Fruit fly (Drosophila melanogaster) whole organism, wandering third instar larva: ENCODE results near the gene Ifrd1.

Source experiments
- CG32264 ChIP-seq: fragments of 200-800 bp; sonication (Bioruptor generic); optimal IDR thresholded peaks from 2 replicates; lab custom pipeline; 2016; ENCODE audit warnings: missing biosample characterization, missing genetic modification characterization
- CG9705 ChIP-seq: fragments of 200-800 bp; sonication (Bioruptor generic); optimal IDR thresholded peaks from 2 replicates; lab custom pipeline; 2018; ENCODE audit warnings: missing biosample characterization, mild to moderate bottlenecking, missing genetic modification characterization
- CrebA ChIP-seq: fragments of 200-800 bp; sonication (Bioruptor generic); optimal IDR thresholded peaks from 2 replicates; lab custom pipeline; 2016; ENCODE audit warnings: missing biosample characterization, mild to moderate bottlenecking, missing genetic modification characterization, borderline replicate concordance
- Dfd ChIP-seq: fragments of >200 bp; optimal IDR thresholded peaks from 2 replicates; lab custom pipeline; 2017; ENCODE audit warnings: missing biosample characterization, missing genetic modification characterization
- Dif ChIP-seq: fragments of 200-275, 200-300 bp; sonication (Bioruptor generic); optimal IDR thresholded peaks from 2 replicates; lab custom pipeline; 2018; ENCODE audit warnings: missing biosample characterization, missing genetic modification characterization; ENCODE audit not compliant: partially characterized antibody
- GATAd ChIP-seq: sonication (Bioruptor generic); optimal IDR thresholded peaks from 2 replicates; lab custom pipeline; 2016; ENCODE audit warnings: missing biosample characterization, missing genetic modification characterization
- Hnf4 ChIP-seq: fragments of 200-800 bp; sonication (Bioruptor generic); optimal IDR thresholded peaks from 2 replicates; lab custom pipeline; 2016; ENCODE audit warnings: missing biosample characterization, mild to moderate bottlenecking, missing genetic modification characterization
- Hr78 ChIP-seq: fragments of >200 bp; optimal IDR thresholded peaks from 2 replicates; lab custom pipeline; 2017; ENCODE audit warnings: missing biosample characterization, missing genetic modification characterization
- Hr83 ChIP-seq: fragments of 200-300 bp; sonication (Bioruptor generic); optimal IDR thresholded peaks from 2 replicates; lab custom pipeline; 2016; ENCODE audit warnings: missing biosample characterization, mild to moderate bottlenecking, missing genetic modification characterization, moderate library complexity; ENCODE audit not compliant: poor library complexity, severe bottlenecking
- Jra ChIP-seq: sonication (Bioruptor generic); optimal IDR thresholded peaks from 2 replicates; lab custom pipeline; 2016; ENCODE audit warnings: missing biosample characterization, missing genetic modification characterization
- N ChIP-seq: fragments of >200 bp; optimal IDR thresholded peaks from 2 replicates; lab custom pipeline; 2018; ENCODE audit warnings: missing biosample characterization, missing external identifiers, missing genetic modification characterization
- OdsH ChIP-seq: fragments of 200-800 bp; sonication (Bioruptor generic); optimal IDR thresholded peaks from 2 replicates; lab custom pipeline; 2016; ENCODE audit warnings: missing biosample characterization, mild to moderate bottlenecking, missing genetic modification characterization
- Rel ChIP-seq, 2 experiments: fragments of 200-800 bp; sonication (Bioruptor generic) in 1 of 2; optimal IDR thresholded peaks; 2 replicates in 1 of 2; 3 replicates in 1 of 2; lab custom pipeline; 2016 to 2019; ENCODE audit warnings: mild to moderate bottlenecking in 2 of 2, missing biosample characterization in 2 of 2, missing genetic modification characterization in 2 of 2, moderate library complexity in 1 of 2
- Sp1 ChIP-seq: fragments of 200-800 bp; sonication (Bioruptor generic); optimal IDR thresholded peaks from 3 replicates; lab custom pipeline; 2019; ENCODE audit warnings: missing biosample characterization, mild to moderate bottlenecking, missing genetic modification characterization, moderate library complexity
- Vsx2 ChIP-seq: fragments of 200-300, 225-300 bp; sonication (Bioruptor generic); optimal IDR thresholded peaks from 2 replicates; lab custom pipeline; 2018; ENCODE audit warnings: missing biosample characterization, missing genetic modification characterization; ENCODE audit not compliant: partially characterized antibody
- br ChIP-seq: fragments of 200-800 bp; sonication (Bioruptor generic); optimal IDR thresholded peaks from 2 replicates; lab custom pipeline; 2016; ENCODE audit warnings: missing biosample characterization, missing genetic modification characterization
- brk ChIP-seq: fragments of 200-800 bp; sonication (Bioruptor generic); optimal IDR thresholded peaks from 2 replicates; lab custom pipeline; 2016; ENCODE audit warnings: missing biosample characterization, mild to moderate bottlenecking, missing genetic modification characterization
- dmrt93B ChIP-seq: fragments of 200-800 bp; sonication (Bioruptor generic); optimal IDR thresholded peaks from 2 replicates; lab custom pipeline; 2018; ENCODE audit warnings: missing biosample characterization, mild to moderate bottlenecking, missing genetic modification characterization
- dsf ChIP-seq: sonication (Bioruptor generic); optimal IDR thresholded peaks from 2 replicates; lab custom pipeline; 2016; ENCODE audit warnings: missing biosample characterization, missing genetic modification characterization, borderline replicate concordance
- ey ChIP-seq: fragments of 200-800 bp; sonication (Bioruptor generic); optimal IDR thresholded peaks from 2 replicates; lab custom pipeline; 2016; ENCODE audit warnings: missing biosample characterization, missing genetic modification characterization
- foxo ChIP-seq, 2 experiments: fragments of 200-800 bp; sonication (Bioruptor generic); optimal IDR thresholded peaks; 2 replicates in 1 of 2; 3 replicates in 1 of 2; lab custom pipeline; 2016 to 2017; ENCODE audit warnings: missing biosample characterization in 2 of 2, missing genetic modification characterization in 2 of 2
- fru ChIP-seq: fragments of 200-800 bp; sonication (Bioruptor generic); optimal IDR thresholded peaks from 3 replicates; lab custom pipeline; 2016; ENCODE audit warnings: missing biosample characterization, mild to moderate bottlenecking, missing genetic modification characterization
- h ChIP-seq: fragments of 200-800 bp; sonication (Bioruptor generic); optimal IDR thresholded peaks from 3 replicates; lab custom pipeline; 2016; ENCODE audit warnings: missing biosample characterization, mild to moderate bottlenecking, missing genetic modification characterization
- lola ChIP-seq: fragments of >200 bp; optimal IDR thresholded peaks from 2 replicates; lab custom pipeline; 2017; ENCODE audit warnings: missing biosample characterization, missing genetic modification characterization
- pan ChIP-seq: fragments of >200 bp; optimal IDR thresholded peaks from 2 replicates; lab custom pipeline; 2017
- psq ChIP-seq: fragments of 200-800 bp; sonication (Bioruptor generic); optimal IDR thresholded peaks from 3 replicates; lab custom pipeline; 2017; ENCODE audit warnings: missing biosample characterization, mild to moderate bottlenecking, missing genetic modification characterization, moderate library complexity
- rgr ChIP-seq: fragments of 200-800 bp; sonication (Bioruptor generic); optimal IDR thresholded peaks from 3 replicates; lab custom pipeline; 2016; ENCODE audit warnings: missing biosample characterization, mild to moderate bottlenecking, missing genetic modification characterization
- sage ChIP-seq: fragments of 200-800 bp; sonication (Bioruptor generic); optimal IDR thresholded peaks from 2 replicates; lab custom pipeline; 2016; ENCODE audit warnings: missing biosample characterization, mild to moderate bottlenecking, missing genetic modification characterization
- sv ChIP-seq: fragments of 200-800 bp; sonication (Bioruptor generic); optimal IDR thresholded peaks from 3 replicates; lab custom pipeline; 2016; ENCODE audit warnings: missing biosample characterization, missing genetic modification characterization
- tai ChIP-seq: sonication (Bioruptor generic); optimal IDR thresholded peaks from 2 replicates; lab custom pipeline; 2016; ENCODE audit warnings: missing biosample characterization, missing genetic modification characterization
- usp ChIP-seq: fragments of >200 bp; optimal IDR thresholded peaks from 2 replicates; lab custom pipeline; 2017; ENCODE audit warnings: missing biosample characterization, missing genetic modification characterization

The Ifrd1 gene

DNA sequence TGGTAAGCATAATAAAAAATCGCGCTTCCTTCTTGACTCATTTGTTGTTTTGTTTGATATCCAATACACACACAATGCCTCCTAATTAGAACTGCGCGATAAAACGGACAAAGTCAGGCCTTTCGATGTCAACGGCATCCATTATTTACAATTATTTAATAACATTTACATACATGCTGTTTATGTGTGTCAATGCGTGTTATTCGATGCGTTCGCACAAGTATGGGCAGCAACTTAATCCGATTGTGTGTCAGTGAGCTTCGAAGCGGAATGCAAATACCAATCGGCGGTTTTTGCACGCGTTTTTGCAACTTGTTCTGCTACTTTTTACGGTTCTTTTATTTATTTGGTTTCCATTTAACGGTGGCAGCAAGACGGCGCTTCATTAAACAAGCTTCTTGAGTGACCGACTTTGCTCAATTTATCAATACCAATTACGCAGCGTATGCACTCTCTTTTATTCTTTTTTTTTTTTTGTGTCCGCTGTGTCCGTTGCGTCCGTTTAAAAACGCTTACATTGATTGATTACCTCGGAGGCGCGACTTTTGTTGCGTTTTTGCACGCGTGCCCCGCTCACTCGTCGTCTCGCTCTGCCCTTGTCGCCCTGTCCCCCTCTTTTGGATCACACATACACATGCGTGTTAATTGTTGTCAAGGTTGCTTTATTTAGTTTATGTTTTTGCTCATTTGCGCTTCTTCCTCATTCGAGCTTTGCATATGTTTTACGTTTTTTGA lies 30.2 kb upstream of the Ifrd1 start:
- TF ChIP-seq rgr (no peak), usp (no peak), Rel (GFP tag; optimal IDR thresholded peaks at IDR 0.05; lab: Kevin White, UChicago) (no peak), Rel (tag; optimal IDR thresholded peaks at IDR 0.05; lab: Kevin White, UChicago) (no peak), OdsH (GFP tag; lab: Kevin White, UChicago) (peak; percentile 11), pan (lab: Kevin White, UChicago) (no peak), Hr83 (no peak), br (GFP tag; lab: Kevin White, UChicago) (no peak), h (GFP tag; lab: Kevin White, UChicago) (no peak), foxo (GFP tag; optimal IDR thresholded peaks at IDR 0.05; lab: Kevin White, UChicago) (no peak), N (GFP tag; lab: Kevin White, UChicago) (no peak), sage (GFP tag; lab: Kevin White, UChicago) (no peak), lola (GFP tag; lab: Kevin White, UChicago) (no peak), GATAd (GFP tag; lab: Kevin White, UChicago) (peak; percentile 50), CrebA (no peak), Hr78 (GFP tag; lab: Kevin White, UChicago) (no peak), Hnf4 (GFP tag; lab: Kevin White, UChicago) (peak; percentile 8), dsf (no peak), brk (GFP tag; lab: Kevin White, UChicago) (no peak), Vsx2 (GFP tag; lab: Kevin White, UChicago) (no peak), Dfd (GFP tag; lab: Kevin White, UChicago) (no peak), Dif (GFP tag; lab: Kevin White, UChicago) (no peak)

DNA sequence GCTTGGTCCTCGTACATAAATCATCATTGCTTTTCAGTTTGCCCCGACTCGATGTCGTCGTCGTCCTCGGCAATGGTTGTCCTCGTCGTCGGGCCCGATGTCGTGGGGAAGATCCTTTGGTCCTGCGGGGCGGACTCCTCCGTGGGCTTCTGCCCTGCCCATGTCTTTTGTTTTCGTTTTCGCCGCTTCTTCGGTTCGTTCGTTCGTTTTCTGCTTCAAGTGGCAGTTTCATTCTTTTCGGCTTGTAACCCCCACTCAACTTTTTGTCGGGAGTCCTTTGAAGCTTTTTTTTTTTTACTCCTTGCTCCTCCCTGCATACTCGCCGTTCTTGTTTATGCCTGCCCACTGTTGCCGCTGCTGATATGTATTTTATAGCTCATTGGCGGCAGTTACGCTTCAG lies 29.4 kb upstream of the Ifrd1 start:
- no peak for TF ChIP-seq usp
- TF ChIP-seq dmrt93B (GFP tag; lab: Kevin White, UChicago): no peak
- TF ChIP-seq ey (GFP tag; lab: Kevin White, UChicago): no peak
- no peak for TF ChIP-seq lola (GFP tag; lab: Kevin White, UChicago)
- no peak for TF ChIP-seq GATAd (GFP tag; lab: Kevin White, UChicago)
- no peak for TF ChIP-seq OdsH (GFP tag; lab: Kevin White, UChicago)
- no peak for TF ChIP-seq Vsx2 (GFP tag; lab: Kevin White, UChicago)
- no peak for TF ChIP-seq h (GFP tag; lab: Kevin White, UChicago)
- no peak for TF ChIP-seq fru (GFP tag; lab: Kevin White, UChicago)
- TF ChIP-seq tai (GFP tag; lab: Kevin White, UChicago): no peak
- no peak for TF ChIP-seq Dfd (GFP tag; lab: Kevin White, UChicago)
- no peak for TF ChIP-seq Jra (GFP tag; lab: Kevin White, UChicago)
- no peak for TF ChIP-seq br (GFP tag; lab: Kevin White, UChicago)
- TF ChIP-seq CG32264 (GFP tag; lab: Kevin White, UChicago): no peak
- TF ChIP-seq Sp1: no peak
- no peak for TF ChIP-seq brk (GFP tag; lab: Kevin White, UChicago)
- TF ChIP-seq, all 38 proteins: peak for 0

dm6 chr2L:2901445-2901844 lies 27.2 kb upstream of the Ifrd1 start:
- no peak for TF ChIP-seq Vsx2 (GFP tag; lab: Kevin White, UChicago)
- peak in 1 of 2 experiments; percentile 0 for TF ChIP-seq foxo (GFP tag; optimal IDR thresholded peaks at IDR 0.05; lab: Kevin White, UChicago)

DNA sequence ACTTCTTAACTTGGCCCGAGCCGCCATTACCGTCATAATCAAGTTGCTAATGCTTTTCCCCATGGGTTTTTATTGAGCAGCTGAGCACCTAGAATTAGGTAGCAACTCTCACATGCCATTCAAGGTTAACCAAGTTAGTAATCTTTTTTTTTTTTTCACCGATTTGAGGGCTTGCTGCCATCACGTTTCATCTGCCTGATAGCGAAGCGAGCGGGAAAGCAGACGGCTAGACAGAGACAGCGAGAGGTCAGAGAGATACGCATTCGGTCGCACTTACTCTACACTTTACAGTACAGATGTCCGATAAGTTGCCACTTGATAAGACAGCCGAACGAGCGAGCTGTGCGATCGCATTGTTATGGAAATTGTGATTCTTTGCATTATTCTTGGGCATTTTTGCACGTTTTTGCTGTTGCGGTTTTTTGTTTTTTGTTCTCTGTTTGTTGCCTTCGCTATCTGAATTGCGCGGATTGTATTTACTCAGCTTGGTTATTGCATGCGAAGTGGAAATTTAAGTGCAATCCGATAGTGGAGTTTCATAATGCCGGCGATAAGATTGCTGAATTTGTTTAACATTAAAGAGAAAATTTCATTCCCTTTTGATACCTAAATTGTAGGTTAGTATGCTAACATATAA lies 26.2 kb upstream of the Ifrd1 start:
- TF ChIP-seq Hnf4 (GFP tag; lab: Kevin White, UChicago) (no peak), CG9705 (GFP tag; lab: Kevin White, UChicago) (no peak), dsf (no peak), br (GFP tag; lab: Kevin White, UChicago) (no peak), usp (no peak), brk (GFP tag; lab: Kevin White, UChicago) (no peak), sv (GFP tag; lab: Kevin White, UChicago) (no peak), ey (GFP tag; lab: Kevin White, UChicago) (no peak), lola (GFP tag; lab: Kevin White, UChicago) (no peak), h (GFP tag; lab: Kevin White, UChicago) (peak; percentile 89), Dfd (GFP tag; lab: Kevin White, UChicago) (no peak), rgr (no peak), Rel (GFP tag; optimal IDR thresholded peaks at IDR 0.05; lab: Kevin White, UChicago) (no peak), Rel (tag; optimal IDR thresholded peaks at IDR 0.05; lab: Kevin White, UChicago) (peak; percentile 54), OdsH (GFP tag; lab: Kevin White, UChicago) (no peak), Jra (GFP tag; lab: Kevin White, UChicago) (no peak), psq (peak; percentile 30), N (GFP tag; lab: Kevin White, UChicago) (no peak), GATAd (GFP tag; lab: Kevin White, UChicago) (no peak), fru (GFP tag; lab: Kevin White, UChicago) (no peak)
